Worm (Caenorhabditis elegans) whole organism, L1 larva: Measurements from ENCODE around the gene T02B11.3.
"Not testable (repeated sequence)": the region's sequence is repeated elsewhere in the genome, so short reads cannot be mapped to it uniquely, and the experiment has no call there.

Experiments used
- Y116A8C.19 ChIP-seq: sonication (generic microtip); optimal IDR thresholded peaks from 2 replicates; lab custom pipeline; 2016; ENCODE audit warnings: missing compliant biosample characterization, missing genetic modification characterization, borderline replicate concordance
- aha-1 ChIP-seq: fragments of 150-350 bp; optimal IDR thresholded peaks from 2 replicates; lab custom pipeline; 2014; ENCODE audit warnings: missing biosample characterization, missing genetic modification characterization
- alr-1 ChIP-seq: fragments of 200-800 bp; sonication (Bioruptor generic); optimal IDR thresholded peaks from 2 replicates; lab custom pipeline; 2018; ENCODE audit warnings: borderline replicate concordance, mild to moderate bottlenecking, missing genetic modification characterization, missing compliant biosample characterization
- ceh-88 ChIP-seq: fragments of 200-800 bp; sonication (Bioruptor generic); IDR thresholded peaks from 2 replicates; pipeline ENCODE4 v1.3.6; 2022; ENCODE audit warnings: missing genetic modification characterization, missing compliant biosample characterization
- ceh-90 ChIP-seq: sonication (generic microtip); optimal IDR thresholded peaks from 2 replicates; lab custom pipeline; 2016; ENCODE audit warnings: missing genetic modification characterization, missing compliant biosample characterization
- dpl-1 ChIP-seq, 3 experiments: fragments of 150-350 bp in 2 of 3; sonication (generic microtip) in 1 of 3; optimal IDR thresholded peaks; 2 replicates each; lab custom pipeline; 2014 to 2017; ENCODE audit warnings: missing biosample characterization in 3 of 3, missing genetic modification characterization in 3 of 3, missing genetic modification reagents in 3 of 3
- dsc-1 ChIP-seq: sonication (generic microtip); optimal IDR thresholded peaks from 2 replicates; lab custom pipeline; 2016; ENCODE audit warnings: mild to moderate bottlenecking, missing genetic modification characterization, missing compliant biosample characterization
- egl-13 ChIP-seq: sonication (generic microtip); optimal IDR thresholded peaks from 2 replicates; lab custom pipeline; 2016; ENCODE audit warnings: missing genotype, missing genetic modification reagents, missing genetic modification characterization, missing compliant biosample characterization
- elt-2 ChIP-seq: sonication (generic microtip); optimal IDR thresholded peaks from 2 replicates; lab custom pipeline; 2016; ENCODE audit warnings: missing genetic modification characterization, mild to moderate bottlenecking, inconsistent platforms, missing compliant biosample characterization, missing genetic modification reagents
- fkh-10 ChIP-seq: sonication (generic microtip); optimal IDR thresholded peaks from 2 replicates; lab custom pipeline; 2017; ENCODE audit warnings: missing biosample characterization, missing genetic modification reagents, missing genetic modification characterization
- fkh-4 ChIP-seq: sonication (generic microtip); optimal IDR thresholded peaks from 2 replicates; lab custom pipeline; 2016; ENCODE audit warnings: missing compliant biosample characterization, missing genetic modification characterization, borderline replicate concordance
- hlh-4 ChIP-seq: sonication (generic microtip); optimal IDR thresholded peaks from 2 replicates; lab custom pipeline; 2016; ENCODE audit warnings: mild to moderate bottlenecking, missing genetic modification characterization, missing compliant biosample characterization
- isw-1 ChIP-seq: fragments of 200-800 bp; sonication (Bioruptor generic); IDR thresholded peaks from 2 replicates; pipeline ENCODE4 v1.3.6; 2022; ENCODE audit warnings: missing genetic modification characterization, missing compliant biosample characterization
- lin-14 ChIP-seq: fragments of 200-800 bp; sonication (Bioruptor generic); optimal IDR thresholded peaks from 2 replicates; lab custom pipeline; 2018; ENCODE audit warnings: mild to moderate bottlenecking, missing genetic modification characterization, moderate library complexity, missing compliant biosample characterization
- lin-15B ChIP-seq: fragments of 150-350 bp; sonication (generic microtip); optimal IDR thresholded peaks from 3 replicates; lab custom pipeline; 2014; ENCODE audit warnings: missing biosample characterization, missing genetic modification characterization
- lin-35 ChIP-seq, 2 experiments: fragments of 150-350 bp; optimal IDR thresholded peaks; 2 replicates each; lab custom pipeline; 2014; ENCODE audit warnings: missing biosample characterization in 2 of 2, missing genetic modification characterization in 2 of 2, missing genetic modification reagents in 2 of 2
- lin-39 ChIP-seq: fragments of 150-350 bp; optimal IDR thresholded peaks from 2 replicates; lab custom pipeline; 2014; ENCODE audit warnings: missing biosample characterization, missing genetic modification reagents, missing genetic modification characterization
- mab-9 ChIP-seq: fragments of 200-800 bp; sonication (Bioruptor generic); IDR thresholded peaks from 2 replicates; pipeline ENCODE4 v1.3.6; 2022; ENCODE audit warnings: missing genetic modification reagents, missing genetic modification characterization, missing compliant biosample characterization
- mdl-1 ChIP-seq, 2 experiments: fragments of 150-350 bp; optimal IDR thresholded peaks; 2 replicates each; lab custom pipeline; 2014 to 2017; ENCODE audit warnings: missing biosample characterization in 2 of 2, missing genetic modification characterization in 2 of 2, inconsistent platforms in 1 of 2
- nhr-12 ChIP-seq: sonication (generic microtip); optimal IDR thresholded peaks from 2 replicates; lab custom pipeline; 2017; ENCODE audit warnings: missing biosample characterization, missing genetic modification characterization
- nhr-76 ChIP-seq: sonication (generic microtip); optimal IDR thresholded peaks from 2 replicates; lab custom pipeline; 2017; ENCODE audit warnings: missing biosample characterization, missing genetic modification characterization
- nhr-84 ChIP-seq: sonication (generic microtip); optimal IDR thresholded peaks from 2 replicates; lab custom pipeline; 2017; ENCODE audit warnings: missing biosample characterization, missing genetic modification characterization
- pag-3 ChIP-seq: sonication (generic microtip); optimal IDR thresholded peaks from 2 replicates; lab custom pipeline; 2017; ENCODE audit warnings: missing genetic modification characterization, mild to moderate bottlenecking, missing compliant biosample characterization, antibody characterized with exemption, borderline replicate concordance; ENCODE audit not compliant: insufficient read depth
- pqm-1 ChIP-seq: sonication (generic microtip); optimal IDR thresholded peaks from 3 replicates; lab custom pipeline; 2017; ENCODE audit warnings: missing biosample characterization, missing genetic modification characterization
- rnt-1 ChIP-seq: sonication (generic microtip); optimal IDR thresholded peaks from 2 replicates; lab custom pipeline; 2016; ENCODE audit warnings: mild to moderate bottlenecking, missing genetic modification characterization, moderate library complexity, missing compliant biosample characterization
- sox-4 ChIP-seq: sonication (generic microtip); optimal IDR thresholded peaks from 2 replicates; lab custom pipeline; 2016; ENCODE audit warnings: missing genetic modification characterization, missing compliant biosample characterization
- sptf-1 ChIP-seq: fragments of 150-350 bp; optimal IDR thresholded peaks from 2 replicates; lab custom pipeline; 2014; ENCODE audit warnings: missing biosample characterization, missing genetic modification characterization
- swsn-7 ChIP-seq: sonication (generic microtip); optimal IDR thresholded peaks from 2 replicates; lab custom pipeline; 2016; ENCODE audit warnings: missing genetic modification characterization, missing compliant biosample characterization
- tlp-1 ChIP-seq: fragments of 150-350 bp; optimal IDR thresholded peaks from 2 replicates; lab custom pipeline; 2014; ENCODE audit warnings: missing biosample characterization, missing genetic modification characterization
- xbp-1 ChIP-seq: sonication (generic microtip); optimal IDR thresholded peaks from 2 replicates; lab custom pipeline; 2016; ENCODE audit warnings: missing genetic modification characterization, missing compliant biosample characterization
- zip-4 ChIP-seq: fragments of 200-800 bp; sonication (Bioruptor generic); optimal IDR thresholded peaks from 2 replicates; lab custom pipeline; 2018; ENCODE audit warnings: mild to moderate bottlenecking, missing genetic modification characterization, moderate library complexity, missing compliant biosample characterization
- ztf-4 ChIP-seq: fragments of 150-350 bp; optimal IDR thresholded peaks from 2 replicates; lab custom pipeline; 2014; ENCODE audit warnings: missing biosample characterization, missing genetic modification characterization

T02B11.3 gene

DNA sequence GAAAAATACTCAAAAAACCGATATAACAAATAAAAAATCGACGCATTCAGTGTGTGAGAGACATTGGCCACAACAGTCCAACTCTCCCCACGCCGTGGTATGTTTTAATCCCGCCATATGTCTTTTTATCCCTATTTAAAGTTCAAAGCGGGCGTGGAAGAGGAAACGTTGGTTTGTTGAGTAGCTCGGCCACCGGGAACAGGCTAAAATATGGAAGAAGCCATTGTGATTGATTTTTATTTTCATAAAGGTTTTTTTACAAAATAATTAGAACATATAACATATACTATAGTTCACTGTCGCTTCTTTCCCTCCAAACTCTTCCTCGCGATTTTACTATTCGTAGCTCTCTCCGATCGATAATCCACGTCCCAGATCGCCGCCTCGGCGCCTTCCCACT is 32.5 kb upstream of the T02B11.3 start, which contains the start of gene nas-32:
nas-32 (minus strand) TSS at position 101 of the 400 bp plus-strand sequence.
- TF ChIP-seq rnt-1 (tag; lab: Kevin White, UChicago) (no peak), nhr-12 (tag; lab: Kevin White, UChicago) (no peak), lin-14 (GFP tag; lab: Kevin White, UChicago) (no peak), isw-1 (no peak), egl-13 (tag; lab: Kevin White, UChicago) (no peak), sox-4 (tag; lab: Kevin White, UChicago) (no peak), Y116A8C.19 (tag; lab: Kevin White, UChicago) (no peak), ceh-88 (GFP tag; lab: Robert Waterston, UW) (no peak), lin-35 (GFP tag; optimal IDR thresholded peaks at IDR 0.05; lab: Kevin White, UChicago) (no peak)

DNA sequence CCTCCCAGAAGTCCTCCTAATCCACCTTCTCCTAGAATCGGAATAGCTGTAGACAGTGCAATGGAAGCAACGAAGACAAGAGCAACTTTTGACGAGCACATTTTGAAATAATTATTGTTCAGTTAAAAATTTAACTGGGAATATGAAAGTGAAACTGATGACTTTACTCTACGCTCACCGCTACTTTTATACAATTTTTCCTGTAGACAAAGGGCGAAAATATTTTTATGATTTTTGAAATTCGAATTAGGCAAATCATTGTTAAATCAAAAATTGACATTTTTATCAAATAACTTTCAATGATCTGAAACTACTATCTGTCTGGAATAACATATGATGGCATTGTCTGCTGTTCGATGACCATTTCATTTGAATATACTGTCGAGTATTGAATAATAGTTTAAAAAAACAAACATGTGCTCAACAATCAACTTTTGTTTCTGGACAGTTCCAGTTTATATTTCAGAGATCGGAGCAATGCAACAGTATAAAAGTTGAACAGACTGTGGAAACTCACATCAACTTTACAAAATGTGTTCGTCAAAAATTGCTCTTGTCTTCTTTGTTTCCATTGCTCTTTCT is 26.9 kb upstream of the T02B11.3 start, which contains the start of the genes srlf-23 and srlf-20:
srlf-23 (minus strand) TSS at position 101 of the 582 bp plus-strand sequence.
srlf-20 (plus strand) TSS at position 532 of the 582 bp plus-strand sequence.
- TF ChIP-seq fkh-10 (no peak), zip-4 (GFP tag; lab: Kevin White, UChicago) (no peak), dpl-1 (GFP tag; optimal IDR thresholded peaks at IDR 0.05; lab: Kevin White, UChicago) (no peak), alr-1 (no peak), hlh-4 (tag; lab: Kevin White, UChicago) (no peak), lin-35 (GFP tag; optimal IDR thresholded peaks at IDR 0.05; lab: Kevin White, UChicago) (no peak), mab-9 (GFP tag; lab: Robert Waterston, UW) (no peak), rnt-1 (tag; lab: Kevin White, UChicago) (no peak), elt-2 (tag; lab: Kevin White, UChicago) (no peak), sptf-1 (no peak), isw-1 (no peak), aha-1 (tag; lab: Kevin White, UChicago) (no peak), dsc-1 (tag; lab: Kevin White, UChicago) (no peak), lin-15B (no peak), nhr-76 (tag; lab: Kevin White, UChicago) (no peak), tlp-1 (tag; lab: Kevin White, UChicago) (no peak), ceh-88 (GFP tag; lab: Robert Waterston, UW) (no peak)

DNA sequence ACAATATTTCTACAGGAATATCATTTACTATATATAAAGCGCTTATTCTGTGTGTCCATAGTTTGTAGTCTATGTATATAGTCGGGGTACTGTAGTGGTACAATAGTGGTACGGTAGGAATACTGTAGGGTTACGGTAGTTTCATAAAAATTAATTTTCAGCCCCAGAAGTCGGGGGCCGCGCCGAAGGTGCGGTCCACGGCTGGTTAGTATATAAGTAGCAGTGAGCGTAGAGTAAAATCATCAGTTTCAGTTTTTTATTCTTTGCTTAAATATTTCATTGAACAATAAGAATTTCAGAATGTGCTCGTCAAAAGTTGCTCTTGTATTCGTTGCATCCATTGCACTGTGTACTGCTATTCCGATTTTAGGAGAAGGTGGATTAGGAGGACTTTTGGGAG is 24.2 kb upstream of the T02B11.3 start, which contains the start of gene srlf-22:
srlf-22 (plus strand) TSS at position 301 of the 400 bp plus-strand sequence.
- TF ChIP-seq ceh-90 (tag; lab: Kevin White, UChicago); fkh-10; pag-3 (tag; lab: Kevin White, UChicago): not testable (repeated sequence)

DNA sequence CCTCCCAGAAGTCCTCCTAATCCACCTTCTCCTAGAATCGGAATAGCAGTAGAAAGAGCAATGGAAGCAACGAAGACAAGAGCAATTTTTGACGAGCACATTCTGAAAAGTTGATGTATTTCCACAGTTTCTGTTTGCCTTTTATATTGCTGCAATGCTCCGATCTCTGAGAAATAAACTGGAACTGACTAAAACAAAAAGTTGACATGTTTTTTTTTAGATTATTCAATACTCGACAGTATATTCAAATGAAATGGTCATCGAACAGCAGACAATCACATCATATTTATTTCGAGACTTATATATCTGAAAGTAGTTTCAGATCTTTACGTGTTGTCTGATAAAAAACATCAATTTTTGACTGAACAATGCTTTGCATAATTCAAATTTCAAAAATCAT is 23.8 kb upstream of the T02B11.3 start, which contains the start of gene srlf-21:
srlf-21 (minus strand) TSS at position 101 of the 400 bp plus-strand sequence.
- TF ChIP-seq swsn-7 (no peak), fkh-4 (tag; lab: Kevin White, UChicago) (no peak), mdl-1 (tag; optimal IDR thresholded peaks at IDR 0.05; lab: Kevin White, UChicago) (no peak), nhr-84 (tag; lab: Kevin White, UChicago) (no peak), ceh-88 (GFP tag; lab: Robert Waterston, UW) (no peak)

DNA sequence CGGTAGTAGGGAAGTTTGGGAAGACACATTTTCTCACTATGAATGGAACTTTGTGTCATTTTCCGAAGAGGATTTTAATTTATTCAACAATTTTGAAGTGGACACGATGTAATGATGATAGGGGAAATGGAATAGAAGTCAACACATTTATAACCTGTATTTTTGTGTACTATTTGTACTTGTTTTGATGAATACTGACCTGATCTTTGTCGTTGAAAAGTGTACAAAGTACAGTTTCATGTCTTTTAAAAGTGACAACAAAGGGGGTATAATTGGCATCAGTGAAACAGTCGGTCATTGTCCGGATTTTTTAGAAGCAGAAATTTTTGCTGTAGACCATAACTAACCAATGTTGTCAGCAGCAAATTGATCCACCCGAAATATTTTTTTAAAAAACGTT is 22.6 kb upstream of the T02B11.3 start, which contains the start of gene T02B11.6:
T02B11.6 (minus strand) TSS at position 101 of the 400 bp plus-strand sequence.
- TF ChIP-seq egl-13 (tag; lab: Kevin White, UChicago) (no peak), xbp-1 (tag; lab: Kevin White, UChicago) (no peak), lin-39 (tag; lab: Kevin White, UChicago) (no peak), dpl-1 (GFP tag; optimal IDR thresholded peaks at IDR 0.05; lab: Kevin White, UChicago) (no peak), ztf-4 (no peak), pqm-1 (tag; lab: Kevin White, UChicago) (no peak)
